Fruit fly (Drosophila melanogaster) whole organism, adult: Measurements from ENCODE around the gene CG45488.
"Not testable (repeated sequence)": the region's sequence is repeated elsewhere in the genome, so short reads cannot be mapped to it uniquely, and the experiment has no call there.

Experiments
- CG12768 ChIP-seq: fragments of 200-800 bp; sonication (Bioruptor generic); optimal IDR thresholded peaks from 2 replicates; lab custom pipeline; 2017; ENCODE audit warnings: missing biosample characterization, missing genetic modification characterization, mild to moderate bottlenecking, moderate library complexity, missing genetic modification reagents
- toe ChIP-seq: fragments of 200-800 bp; sonication (Bioruptor generic); optimal IDR thresholded peaks from 2 replicates; lab custom pipeline; 2016; ENCODE audit warnings: missing biosample characterization, missing genetic modification characterization

- TF ChIP-seq CG12768, toe (GFP tag; lab: Kevin White, UChicago): not testable (repeated sequence)
Observed at dm6 chrX:19944047-19944446, 23.8 kb upstream of the CG45488 start, which contains the start of gene CG45492.
